Worm (Caenorhabditis elegans) whole organism, young adult: ENCODE results near the gene srlf-36.

Experiments
- B0019.2 ChIP-seq: fragments of 200-800 bp; sonication (Bioruptor generic); conservative IDR thresholded peaks from 2 replicates; pipeline ENCODE4 v1.3.6; 2022; ENCODE audit warnings: missing genetic modification reagents, missing genetic modification characterization, missing compliant biosample characterization
- C17E4.6 ChIP-seq: fragments of 200-800 bp; sonication (Bioruptor generic); IDR thresholded peaks from 2 replicates; pipeline ENCODE4 v1.3.6; 2022; ENCODE audit warnings: missing genetic modification reagents, missing genetic modification characterization, missing compliant biosample characterization
- F22D6.2 ChIP-seq: sonication (generic microtip); optimal IDR thresholded peaks from 2 replicates; lab custom pipeline; 2016; ENCODE audit warnings: mild to moderate bottlenecking, missing genetic modification characterization, missing compliant biosample characterization
- F33H1.4 ChIP-seq: fragments of 200-800 bp; sonication (Bioruptor generic); IDR thresholded peaks from 2 replicates; pipeline ENCODE4 v1.3.6; 2022; ENCODE audit warnings: missing genetic modification reagents, missing genetic modification characterization, missing compliant biosample characterization
- F55B11.4 ChIP-seq: sonication (generic microtip); optimal IDR thresholded peaks from 2 replicates; lab custom pipeline; 2016; ENCODE audit warnings: missing compliant biosample characterization, missing genetic modification characterization, borderline replicate concordance; ENCODE audit not compliant: insufficient read depth
- F57A8.1 ChIP-seq: fragments of 200-800 bp; sonication (Bioruptor generic); optimal IDR thresholded peaks from 2 replicates; lab custom pipeline; 2018; ENCODE audit warnings: mild to moderate bottlenecking, missing genetic modification characterization, moderate library complexity, missing compliant biosample characterization
- ama-1 ChIP-seq, 3 experiments: fragments of 150-350 bp in 1 of 3; sonication (generic microtip) in 2 of 3; optimal IDR thresholded peaks; 2 replicates each; lab custom pipeline; 2014 to 2018; ENCODE audit warnings: missing biosample characterization in 2 of 3, missing genetic modification characterization in 2 of 3, missing genetic modification reagents in 2 of 3
- aptf-3 ChIP-seq: fragments of 200-800 bp; sonication (Bioruptor generic); IDR thresholded peaks from 2 replicates; pipeline ENCODE4 v1.3.6; 2022; ENCODE audit warnings: missing genetic modification characterization, missing compliant biosample characterization
- atf-7 ChIP-seq: sonication (generic microtip); optimal IDR thresholded peaks from 2 replicates; lab custom pipeline; 2017; ENCODE audit warnings: mild to moderate bottlenecking, missing genetic modification characterization, missing compliant biosample characterization
- attf-5 ChIP-seq: fragments of 200-800 bp; sonication (Bioruptor generic); optimal IDR thresholded peaks from 2 replicates; lab custom pipeline; 2018; ENCODE audit warnings: mild to moderate bottlenecking, missing genetic modification characterization, missing compliant biosample characterization
- bed-2 ChIP-seq: fragments of 200-800 bp; sonication (Bioruptor generic); IDR thresholded peaks from 2 replicates; pipeline ENCODE4 v1.3.6; 2022; ENCODE audit warnings: missing genetic modification reagents, missing genetic modification characterization, missing compliant biosample characterization
- ceh-100 ChIP-seq: fragments of 200-800 bp; sonication (Bioruptor generic); IDR thresholded peaks from 2 replicates; pipeline ENCODE4 v1.3.6; 2022; ENCODE audit warnings: missing genetic modification reagents, missing genetic modification characterization, missing compliant biosample characterization
- ceh-58 ChIP-seq: fragments of 200-800 bp; sonication (Bioruptor generic); IDR thresholded peaks from 2 replicates; pipeline ENCODE4 v1.3.6; 2022; ENCODE audit warnings: missing genetic modification characterization, missing compliant biosample characterization
- ceh-91 ChIP-seq: fragments of 200-800 bp; sonication (Bioruptor generic); IDR thresholded peaks from 2 replicates; pipeline ENCODE4 v1.3.6; 2022; ENCODE audit warnings: missing genetic modification reagents, missing genetic modification characterization, missing compliant biosample characterization
- chd-7 ChIP-seq: sonication (generic microtip); optimal IDR thresholded peaks from 2 replicates; lab custom pipeline; 2016; ENCODE audit warnings: mild to moderate bottlenecking, missing genetic modification characterization, moderate library complexity, missing compliant biosample characterization
- efl-1 ChIP-seq: fragments of 150-350 bp; optimal IDR thresholded peaks from 2 replicates; lab custom pipeline; 2014; ENCODE audit warnings: missing biosample characterization, missing genetic modification reagents, missing genetic modification characterization
- egl-44 ChIP-seq: fragments of 200-800 bp; sonication (Bioruptor generic); IDR thresholded peaks from 2 replicates; pipeline ENCODE4 v1.3.6; 2022; ENCODE audit warnings: missing genetic modification reagents, missing genetic modification characterization, missing compliant biosample characterization
- ekl-4 ChIP-seq: fragments of 200-800 bp; sonication (Bioruptor generic); IDR thresholded peaks from 2 replicates; pipeline ENCODE4 v1.3.6; 2022; ENCODE audit warnings: missing genetic modification reagents, missing genetic modification characterization, missing compliant biosample characterization
- fkh-3 ChIP-seq: sonication (generic microtip); optimal IDR thresholded peaks from 2 replicates; lab custom pipeline; 2016; ENCODE audit warnings: mild to moderate bottlenecking, missing genetic modification characterization, missing compliant biosample characterization
- him-1 ChIP-seq: sonication (generic microtip); optimal IDR thresholded peaks from 2 replicates; lab custom pipeline; 2016; ENCODE audit warnings: missing genotype, missing genetic modification reagents, missing genetic modification characterization, missing compliant biosample characterization
- hlh-12 ChIP-seq: sonication (generic microtip); optimal IDR thresholded peaks from 2 replicates; lab custom pipeline; 2016; ENCODE audit warnings: missing genetic modification characterization, missing compliant biosample characterization
- hlh-26 ChIP-seq: fragments of 200-800 bp; sonication (Bioruptor generic); conservative IDR thresholded peaks from 2 replicates; pipeline ENCODE4 v1.3.6; 2022; ENCODE audit warnings: missing genetic modification reagents, missing genetic modification characterization, missing compliant biosample characterization
- hmg-20 ChIP-seq: fragments of 200-800 bp; sonication (Bioruptor generic); IDR thresholded peaks from 2 replicates; pipeline ENCODE4 v1.3.6; 2022; ENCODE audit warnings: missing genetic modification reagents, missing genetic modification characterization, missing compliant biosample characterization
- lin-35 ChIP-seq, 3 experiments: fragments of 150-350 bp in 2 of 3; sonication (generic microtip) in 1 of 3; optimal IDR thresholded peaks; 2 replicates each; lab custom pipeline; 2014 to 2018; ENCODE audit warnings: missing biosample characterization in 3 of 3, missing genetic modification characterization in 3 of 3, missing genetic modification reagents in 3 of 3
- lin-40 ChIP-seq: sonication (generic microtip); optimal IDR thresholded peaks from 2 replicates; lab custom pipeline; 2016; ENCODE audit warnings: missing genetic modification characterization, mild to moderate bottlenecking, missing compliant biosample characterization, missing genotype, missing genetic modification reagents
- lin-54 ChIP-seq: fragments of 200-800 bp; sonication (Bioruptor generic); optimal IDR thresholded peaks from 2 replicates; lab custom pipeline; 2018; ENCODE audit warnings: mild to moderate bottlenecking, missing genetic modification characterization, missing compliant biosample characterization
- nfya-1 ChIP-seq: sonication (generic microtip); optimal IDR thresholded peaks from 2 replicates; lab custom pipeline; 2017; ENCODE audit warnings: antibody characterized with exemption, missing compliant biosample characterization, missing genetic modification characterization, borderline replicate concordance; ENCODE audit not compliant: insufficient read depth
- nfyb-1 ChIP-seq: fragments of 200-800 bp; sonication (Bioruptor generic); IDR thresholded peaks from 2 replicates; pipeline ENCODE4 v1.3.6; 2022; ENCODE audit warnings: missing genetic modification reagents, missing genetic modification characterization, missing compliant biosample characterization
- nhr-80 ChIP-seq: sonication (generic microtip); optimal IDR thresholded peaks from 2 replicates; lab custom pipeline; 2016; ENCODE audit warnings: missing genetic modification characterization, missing compliant biosample characterization
- pbrm-1 ChIP-seq: fragments of 200-800 bp; sonication (Bioruptor generic); IDR thresholded peaks from 2 replicates; pipeline ENCODE4 v1.3.6; 2022; ENCODE audit warnings: missing genetic modification reagents, missing genetic modification characterization, missing compliant biosample characterization
- rpc-1 ChIP-seq, 2 experiments: fragments of 150-350 bp in 1 of 2; sonication (generic microtip) in 1 of 2; optimal IDR thresholded peaks; 2 replicates each; lab custom pipeline; 2014 to 2018; ENCODE audit warnings: missing biosample characterization in 1 of 2, missing genetic modification characterization in 1 of 2, missing genetic modification reagents in 1 of 2, missing genotype in 1 of 2
- xnd-1 ChIP-seq: sonication (generic microtip); optimal IDR thresholded peaks from 2 replicates; lab custom pipeline; 2016; ENCODE audit warnings: missing genotype, missing genetic modification reagents, missing genetic modification characterization, missing compliant biosample characterization
- zim-3 ChIP-seq: sonication (generic microtip); optimal IDR thresholded peaks from 2 replicates; lab custom pipeline; 2017; ENCODE audit warnings: mild to moderate bottlenecking, missing genetic modification characterization, moderate library complexity, missing compliant biosample characterization
- ztf-22 ChIP-seq: fragments of 200-800 bp; sonication (Bioruptor generic); optimal IDR thresholded peaks from 2 replicates; lab custom pipeline; 2018; ENCODE audit warnings: mild to moderate bottlenecking, missing genetic modification characterization, moderate library complexity, missing compliant biosample characterization

The srlf-36 gene

ce11 chrV:599783-600182 lies 9.8 kb downstream of the srlf-36 start:
- TF ChIP-seq lin-40 (tag; lab: Kevin White, UChicago) (no peak), him-1 (tag; lab: Kevin White, UChicago) (no peak)

- TF ChIP-seq ekl-4 (no peak), F33H1.4 (no peak), pbrm-1 (GFP tag; lab: Robert Waterston, UW) (no peak), fkh-3 (tag; lab: Kevin White, UChicago) (no peak), efl-1 (GFP tag; lab: Kevin White, UChicago) (no peak), ama-1 (optimal IDR thresholded peaks at IDR 0.05; lab: Kevin White, UChicago) (no peak), ama-1 (GFP tag; optimal IDR thresholded peaks at IDR 0.05; lab: Kevin White, UChicago) (no peak), B0019.2 (GFP tag; lab: Robert Waterston, UW) (no peak), ztf-22 (GFP tag; lab: Kevin White, UChicago) (no peak), hlh-12 (tag; lab: Kevin White, UChicago) (no peak), F57A8.1 (GFP tag; lab: Kevin White, UChicago) (no peak), nfyb-1 (GFP tag; lab: Robert Waterston, UW) (no peak), hlh-26 (GFP tag; lab: Robert Waterston, UW) (no peak), lin-35 (GFP tag; optimal IDR thresholded peaks at IDR 0.05; lab: Kevin White, UChicago) (no peak), zim-3 (tag; lab: Kevin White, UChicago) (no peak)
These were observed 10.9 kb downstream of the srlf-36 start for ce11 chrV:598626-599025.

ce11 chrV:597823-598222 lies 11.7 kb downstream of the srlf-36 start:
- TF ChIP-seq F22D6.2 (tag; lab: Kevin White, UChicago) (no peak), B0019.2 (GFP tag; lab: Robert Waterston, UW) (no peak), F55B11.4 (tag; lab: Kevin White, UChicago) (no peak), nfyb-1 (GFP tag; lab: Robert Waterston, UW) (no peak), zim-3 (tag; lab: Kevin White, UChicago) (no peak), xnd-1 (tag; lab: Kevin White, UChicago) (no peak), ceh-58 (GFP tag; lab: Robert Waterston, UW) (no peak), hmg-20 (GFP tag; lab: Robert Waterston, UW) (no peak), rpc-1 (optimal IDR thresholded peaks at IDR 0.05; lab: Kevin White, UChicago) (no peak), rpc-1 (tag; optimal IDR thresholded peaks at IDR 0.05; lab: Kevin White, UChicago) (no peak), nhr-80 (tag; lab: Kevin White, UChicago) (no peak), nfya-1 (tag; lab: Kevin White, UChicago) (no peak), bed-2 (GFP tag; lab: Robert Waterston, UW) (no peak), attf-5 (no peak), lin-54 (GFP tag; lab: Kevin White, UChicago) (no peak), egl-44 (GFP tag; lab: Robert Waterston, UW) (no peak), ceh-100 (GFP tag; lab: Robert Waterston, UW) (no peak)

- TF ChIP-seq fkh-3 (tag; lab: Kevin White, UChicago), result no peak
These were observed 12.6 kb downstream of the srlf-36 start for ce11 chrV:596923-597322.

- TF ChIP-seq ceh-91 (no peak), egl-44 (GFP tag; lab: Robert Waterston, UW) (no peak), nfyb-1 (GFP tag; lab: Robert Waterston, UW) (no peak), aptf-3 (GFP tag; lab: Robert Waterston, UW) (no peak), atf-7 (no peak), chd-7 (no peak), C17E4.6 (no peak), hmg-20 (GFP tag; lab: Robert Waterston, UW) (no peak)
These were observed 16.6 kb downstream of the srlf-36 start, which contains the start of gene ZK488.5 for ce11 chrV:592959-593358. Gene ZK488.5, plus strand, starts transcription at chrV:593259.
